Worm (Caenorhabditis elegans) whole organism, early embryonic: Measurements from ENCODE around the gene C47E8.11.

Experiments used
- B0310.2 ChIP-seq: sonication (generic microtip); optimal IDR thresholded peaks from 2 replicates; lab custom pipeline; 2016; ENCODE audit warnings: mild to moderate bottlenecking, missing genetic modification characterization, missing compliant biosample characterization
- F13C5.2 ChIP-seq: sonication (generic microtip); optimal IDR thresholded peaks from 2 replicates; lab custom pipeline; 2017; ENCODE audit warnings: mild to moderate bottlenecking, missing genetic modification characterization, inconsistent platforms, missing compliant biosample characterization
- ama-1 ChIP-seq: fragments of 150-350 bp; optimal IDR thresholded peaks from 2 replicates; lab custom pipeline; 2014
- flt-1 ChIP-seq: fragments of 200-800 bp; sonication (Bioruptor generic); IDR thresholded peaks from 2 replicates; pipeline ENCODE4 v1.3.6; 2022; ENCODE audit warnings: missing genetic modification characterization, missing compliant biosample characterization
- hnd-1 ChIP-seq: sonication (generic microtip); optimal IDR thresholded peaks from 2 replicates; lab custom pipeline; 2016; ENCODE audit warnings: missing genetic modification characterization, missing compliant biosample characterization
- tbx-11 ChIP-seq: fragments of 200-800 bp; sonication (Bioruptor generic); IDR thresholded peaks from 2 replicates; pipeline ENCODE4 v1.3.6; 2022; ENCODE audit warnings: missing genetic modification characterization, missing compliant biosample characterization

DNA sequence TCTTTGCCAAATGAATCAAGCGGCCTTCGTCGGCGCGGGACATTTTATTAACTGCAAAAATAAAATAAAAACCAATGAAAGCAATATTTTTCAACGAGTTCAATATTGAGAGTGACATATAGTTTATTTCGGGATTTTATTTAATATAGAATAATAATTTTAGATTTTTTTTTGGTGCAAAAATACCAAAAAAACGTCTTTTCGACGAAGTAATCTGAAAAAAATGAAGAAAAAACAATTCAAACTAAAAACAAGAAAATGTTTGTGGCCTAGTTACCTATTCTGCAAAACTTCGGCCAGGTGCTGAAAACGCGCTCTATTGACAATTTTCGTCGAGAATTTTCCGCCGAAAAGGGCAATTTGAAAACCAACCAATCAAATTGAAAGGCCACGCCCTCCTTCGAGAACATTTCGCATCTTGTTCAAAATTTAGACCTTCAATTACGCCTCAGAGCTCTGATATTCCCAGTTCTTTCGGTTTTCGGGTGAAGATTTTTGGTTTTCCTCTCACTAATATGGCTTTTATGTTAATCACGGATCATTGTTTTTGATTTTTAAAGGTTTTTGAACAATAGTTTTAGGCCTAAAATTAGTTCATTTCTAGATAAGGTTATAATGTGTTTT lies 2.9 kb upstream of the C47E8.11 start, which contains the start of gene C47E8.4:
- TF ChIP-seq B0310.2 (tag; lab: Kevin White, UChicago) (no peak), hnd-1 (no peak), flt-1 (GFP tag; lab: Robert Waterston, UW) (peak; percentile 34; the same call in 1 of the 2 replicates), ama-1 (lab: Kevin White, UChicago) (peak; percentile 66), tbx-11 (GFP tag; lab: Robert Waterston, UW) (no peak), F13C5.2 (tag; lab: Kevin White, UChicago) (no peak)
